Fruit fly (Drosophila melanogaster): ENCODE measurements around the gene CG10561.

CG10561 gene

dm6 chr2L:19134814-19135523 is 20.8 kb downstream of the CG10561 start, which contains the start of gene Polr1D (continued):
- TF ChIP-seq CG17361 (GFP tag; IDR thresholded peaks at IDR 0.05) (peak; percentile 44; the same call in 1 of the 3 replicates), CG9609 (GFP tag; optimal IDR thresholded peaks at IDR 0.05) (no peak), btn (GFP tag; optimal IDR thresholded peaks at IDR 0.05) (no peak), bbx (GFP tag; IDR thresholded peaks at IDR 0.05; ENCODE audit: partially characterized antibody) (peak; percentile 57), dm (GFP tag; optimal IDR thresholded peaks at IDR 0.05) (peak; percentile 47), Fer3 (tag; optimal IDR thresholded peaks at IDR 0.05) (no peak), scrt (GFP tag; optimal IDR thresholded peaks at IDR 0.05) (peak; percentile 85), bcd (GFP tag; optimal IDR thresholded peaks at IDR 0.05) (no peak), CG5953 (GFP tag; IDR thresholded peaks at IDR 0.05) (no peak), Nf-YB (GFP tag; optimal IDR thresholded peaks at IDR 0.05) (peak; percentile 7), CG13624 (GFP tag; optimal IDR thresholded peaks at IDR 0.05) (no peak), rib (GFP tag; IDR thresholded peaks at IDR 0.05) (peak; percentile 88), otp (GFP tag; IDR thresholded peaks at IDR 0.05) (no peak), Dad (GFP tag; optimal IDR thresholded peaks at IDR 0.05) (no peak), CG12236 (GFP tag; optimal IDR thresholded peaks at IDR 0.05) (no peak), Sry-β (GFP tag; optimal IDR thresholded peaks at IDR 0.05) (no peak), Tbp (GFP tag; optimal IDR thresholded peaks at IDR 0.05) (no peak), Rfx (GFP tag; IDR thresholded peaks at IDR 0.05) (peak; percentile 74), salm (tag; optimal IDR thresholded peaks at IDR 0.05) (no peak), ara (GFP tag; IDR thresholded peaks at IDR 0.05) (peak; percentile 41; the same call in 1 of the 2 replicates), CG10565 (GFP tag; optimal IDR thresholded peaks at IDR 0.05) (no peak), slp2 (GFP tag; optimal IDR thresholded peaks at IDR 0.05) (no peak), Nf-YC (tag; optimal IDR thresholded peaks at IDR 0.05) (peak; percentile 3), unc-4 (GFP tag; IDR thresholded peaks at IDR 0.05; ENCODE audit: partially characterized antibody) (0 out of 2 replicates have a peak, but pooled peaks have one; percentile 26), Adf1 (GFP tag; IDR thresholded peaks at IDR 0.05) (peak; percentile 54), gt (GFP tag; IDR thresholded peaks at IDR 0.05) (no peak), CG1647 (GFP tag; optimal IDR thresholded peaks at IDR 0.05) (no peak), CG32767 (GFP tag; IDR thresholded peaks at IDR 0.05) (peak; percentile 83), CG7556 (GFP tag; optimal IDR thresholded peaks at IDR 0.05) (peak; percentile 28), cad (GFP tag; optimal IDR thresholded peaks at IDR 0.05) (peak; percentile 79), CG9727 (GFP tag; optimal IDR thresholded peaks at IDR 0.05) (peak; percentile 38), HLHmδ (GFP tag; optimal IDR thresholded peaks at IDR 0.05) (peak; percentile 93), CG2202 (tag; optimal IDR thresholded peaks at IDR 0.05) (no peak), nom (GFP tag; optimal IDR thresholded peaks at IDR 0.05) (peak; percentile 12), fd64A (GFP tag; optimal IDR thresholded peaks at IDR 0.05) (no peak), chm (GFP tag; IDR thresholded peaks at IDR 0.05) (0 out of 2 replicates have a peak, but pooled peaks have one; percentile 30), CG8765 (GFP tag; IDR thresholded peaks at IDR 0.05) (no peak), caup (GFP tag; optimal IDR thresholded peaks at IDR 0.05; ENCODE audit: severe bottlenecking) (no peak), Asciz (GFP tag; optimal IDR thresholded peaks at IDR 0.05) (no peak), CG2712 (tag; optimal IDR thresholded peaks at IDR 0.05) (peak; percentile 23), fd3F (GFP tag; optimal IDR thresholded peaks at IDR 0.05) (no peak), grn (GFP tag; optimal IDR thresholded peaks at IDR 0.05) (no peak), dati (GFP tag; IDR thresholded peaks at IDR 0.05) (no peak), CG14710 (tag; optimal IDR thresholded peaks at IDR 0.05) (no peak), CG34422 (GFP tag; IDR thresholded peaks at IDR 0.05) (peak; percentile 67; the same call in 1 of the 3 replicates), dpn (GFP tag; optimal IDR thresholded peaks at IDR 0.05) (no peak), croc (GFP tag; conservative IDR thresholded peaks at IDR 0.05) (no peak), bsh (GFP tag; optimal IDR thresholded peaks at IDR 0.05) (peak in 1 of 2 experiments; percentile 5), Poxn (GFP tag; IDR thresholded peaks at IDR 0.05) (no peak), CG11696 (GFP tag; IDR thresholded peaks at IDR 0.05) (0 out of 2 replicates have a peak, but pooled peaks have one; percentile 17)

All from whole organism, embryonic.